Fruit fly (Drosophila melanogaster): ENCODE results near the gene Drak.

Gene Drak

DNA sequence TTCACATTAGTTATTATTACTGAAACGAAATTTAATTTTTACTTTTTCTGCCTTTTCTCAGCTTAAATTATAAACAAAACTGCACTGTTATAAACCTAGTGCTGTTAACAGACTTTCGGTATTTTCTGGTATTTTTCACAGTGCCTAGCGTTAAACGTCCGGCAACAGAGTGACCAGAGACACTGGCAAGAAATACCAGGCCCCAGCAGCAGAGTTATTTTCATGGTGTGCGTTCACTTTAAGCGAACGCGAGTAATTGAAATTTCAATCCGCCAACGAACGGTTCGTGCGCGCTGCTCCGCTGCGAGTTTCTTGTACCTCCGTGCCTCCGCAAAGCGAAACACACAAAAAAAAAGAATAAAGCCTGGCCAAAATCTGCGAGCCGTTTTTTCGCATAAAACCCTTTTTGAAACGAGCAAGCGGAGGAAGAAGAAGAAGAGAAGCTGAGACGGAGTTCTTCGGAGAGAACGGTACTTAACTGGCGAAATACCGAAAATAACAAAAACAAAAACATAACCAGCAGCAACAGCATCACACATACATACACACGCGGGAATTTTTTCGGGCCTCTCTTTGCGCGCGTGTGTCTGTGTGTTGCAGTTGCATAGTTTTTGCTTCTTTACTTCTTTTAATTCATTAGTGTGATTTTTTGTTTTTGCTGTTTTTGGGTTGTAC is at the start of gene Drak:
Gene Drak, plus strand, starts transcription at position 220 of the 675 bp plus-strand sequence.
- TF ChIP-seq CG9727 (GFP tag; optimal IDR thresholded peaks at IDR 0.05) (no peak), tx (GFP tag; optimal IDR thresholded peaks at IDR 0.05) (no peak), ac (GFP tag; optimal IDR thresholded peaks at IDR 0.05) (no peak), Dad (GFP tag; optimal IDR thresholded peaks at IDR 0.05) (peak; percentile 5), Spps (tag; optimal IDR thresholded peaks at IDR 0.05) (no peak), Adf1 (GFP tag; IDR thresholded peaks at IDR 0.05) (no peak), crp (GFP tag; optimal IDR thresholded peaks at IDR 0.05) (no peak), CG15514 (GFP tag; optimal IDR thresholded peaks at IDR 0.05) (peak; percentile 54), ken (GFP tag; IDR thresholded peaks at IDR 0.05) (no peak), Opbp (GFP tag; IDR thresholded peaks at IDR 0.05; ENCODE audit: partially characterized antibody) (no peak), grau (tag; optimal IDR thresholded peaks at IDR 0.05) (peak; percentile 13), trem (tag; optimal IDR thresholded peaks at IDR 0.05) (peak; percentile 17), org-1 (GFP tag; optimal IDR thresholded peaks at IDR 0.05) (no peak), chn (GFP tag; optimal IDR thresholded peaks at IDR 0.05) (no peak), sqz (GFP tag; optimal IDR thresholded peaks at IDR 0.05) (peak; percentile 63), Camta (GFP tag; optimal IDR thresholded peaks at IDR 0.05) (no peak), CG10462 (GFP tag; optimal IDR thresholded peaks at IDR 0.05) (no peak), D (optimal IDR thresholded peaks at IDR 0.05) (no peak), D (GFP tag; optimal IDR thresholded peaks at IDR 0.05) (no peak), ash1 (GFP tag; optimal IDR thresholded peaks at IDR 0.05) (no peak), CG13624 (GFP tag; optimal IDR thresholded peaks at IDR 0.05) (no peak), corto (GFP tag; optimal IDR thresholded peaks at IDR 0.05) (no peak), Ets65A (GFP tag) (peak; percentile 63), BtbVII (GFP tag; optimal IDR thresholded peaks at IDR 0.05) (peak; percentile 26), Ssrp (tag; optimal IDR thresholded peaks at IDR 0.05) (no peak), usp (GFP tag; optimal IDR thresholded peaks at IDR 0.05) (no peak), bowl (GFP tag; IDR thresholded peaks at IDR 0.05) (no peak), Lhr (GFP tag; optimal IDR thresholded peaks at IDR 0.05) (peak; percentile 68), CG6854 (GFP tag; optimal IDR thresholded peaks at IDR 0.05) (peak; percentile 4), CG33213 (GFP tag; optimal IDR thresholded peaks at IDR 0.05) (no peak), scrt (GFP tag; optimal IDR thresholded peaks at IDR 0.05) (peak; percentile 39), nom (GFP tag; optimal IDR thresholded peaks at IDR 0.05) (peak; percentile 31), CG17612 (GFP tag; IDR thresholded peaks at IDR 0.05) (no peak), gro (GFP tag; optimal IDR thresholded peaks at IDR 0.05) (peak; percentile 27), hbn (GFP tag; IDR thresholded peaks at IDR 0.05; ENCODE audit: partially characterized antibody) (no peak), CG34422 (GFP tag; IDR thresholded peaks at IDR 0.05) (no peak), eyg (GFP tag; optimal IDR thresholded peaks at IDR 0.05) (no peak), CoRest (tag; optimal IDR thresholded peaks at IDR 0.05) (peak; percentile 28), CG18619 (GFP tag; optimal IDR thresholded peaks at IDR 0.05) (no peak), yki (optimal IDR thresholded peaks at IDR 0.05) (no peak), CG12744 (GFP tag; optimal IDR thresholded peaks at IDR 0.05) (no peak), ham (GFP tag; IDR thresholded peaks at IDR 0.05) (no peak), lab (GFP tag; optimal IDR thresholded peaks at IDR 0.05) (peak; percentile 43), vfl (GFP tag; optimal IDR thresholded peaks at IDR 0.05) (no peak), CG2120 (GFP tag; optimal IDR thresholded peaks at IDR 0.05) (no peak), NfI (GFP tag; optimal IDR thresholded peaks at IDR 0.05) (no peak), CTCF (GFP tag; optimal IDR thresholded peaks at IDR 0.05) (peak; percentile 22), CG5245 (GFP tag; optimal IDR thresholded peaks at IDR 0.05) (no peak), H2.0 (GFP tag; IDR thresholded peaks at IDR 0.05) (no peak), CG17568 (GFP tag; optimal IDR thresholded peaks at IDR 0.05) (peak; percentile 25), CG6654 (GFP tag; optimal IDR thresholded peaks at IDR 0.05) (no peak), chif (GFP tag; optimal IDR thresholded peaks at IDR 0.05) (no peak)

Data from whole organism, embryonic.